Fruit fly (Drosophila melanogaster) whole organism, embryonic: ENCODE measurements around the gene spel1.

Experiments used
- Antp ChIP-seq: fragments of 200-800 bp; sonication (Bioruptor generic); optimal IDR thresholded peaks from 3 replicates; lab custom pipeline; 2016; ENCODE audit warnings: missing biosample characterization, missing genetic modification characterization
- CG12391 ChIP-seq: fragments of 200-800 bp; sonication (Bioruptor generic); optimal IDR thresholded peaks from 3 replicates; lab custom pipeline; 2018; ENCODE audit warnings: missing biosample characterization, mild to moderate bottlenecking, missing genetic modification characterization, moderate library complexity
- CG12659 ChIP-seq: fragments of 200-800 bp; sonication (Bioruptor generic); optimal IDR thresholded peaks from 3 replicates; lab custom pipeline; 2017; ENCODE audit warnings: mild to moderate bottlenecking, missing biosample characterization, missing genetic modification reagents, missing genetic modification characterization
- CG15011 ChIP-seq: fragments of 200-800 bp; sonication (Bioruptor generic); optimal IDR thresholded peaks from 3 replicates; lab custom pipeline; 2018; ENCODE audit warnings: missing biosample characterization, mild to moderate bottlenecking, missing genetic modification characterization
- CG17328 ChIP-seq: fragments of 200-800 bp; sonication (Bioruptor generic); IDR thresholded peaks from 2 replicates; pipeline ENCODE4 v1.3.6; 2022; ENCODE audit warnings: missing biosample characterization, missing genetic modification characterization
- CG18262 ChIP-seq: fragments of 200-800 bp; optimal IDR thresholded peaks from 3 replicates; lab custom pipeline; 2019; ENCODE audit warnings: missing biosample characterization, mild to moderate bottlenecking, missing genetic modification characterization, moderate library complexity
- CG1832 ChIP-seq: fragments of 200-800 bp; sonication (Bioruptor generic); optimal IDR thresholded peaks from 2 replicates; lab custom pipeline; 2017; ENCODE audit warnings: missing biosample characterization, mild to moderate bottlenecking, missing genetic modification characterization, inconsistent platforms
- CG2120 ChIP-seq: fragments of 200-800 bp; sonication (Bioruptor generic); optimal IDR thresholded peaks from 3 replicates; lab custom pipeline; 2016; ENCODE audit warnings: missing biosample characterization, missing genetic modification characterization
- CG31441 ChIP-seq: fragments of 200-800 bp; sonication (Bioruptor generic); IDR thresholded peaks from 2 replicates; pipeline ENCODE4 v1.3.6; 2022; ENCODE audit warnings: missing biosample characterization, missing genetic modification characterization
- CG33213 ChIP-seq: fragments of 200-800 bp; sonication (Bioruptor generic); optimal IDR thresholded peaks from 3 replicates; lab custom pipeline; 2016; ENCODE audit warnings: missing biosample characterization, missing genetic modification characterization
- CG3407 ChIP-seq: fragments of 200-800 bp; sonication (Bioruptor generic); optimal IDR thresholded peaks from 2 replicates; lab custom pipeline; 2018; ENCODE audit warnings: missing biosample characterization, mild to moderate bottlenecking, missing genetic modification characterization
- CG4617 ChIP-seq: fragments of 200-800 bp; sonication (Bioruptor generic); optimal IDR thresholded peaks from 3 replicates; lab custom pipeline; 2016; ENCODE audit warnings: missing biosample characterization, missing genetic modification characterization, borderline replicate concordance
- CG4820 ChIP-seq: fragments of 200-800 bp; sonication (Bioruptor generic); optimal IDR thresholded peaks from 3 replicates; lab custom pipeline; 2016; ENCODE audit warnings: missing biosample characterization, missing genetic modification characterization
- CG6254 ChIP-seq: fragments of 200-800 bp; sonication (Bioruptor generic); optimal IDR thresholded peaks from 3 replicates; lab custom pipeline; 2017; ENCODE audit warnings: mild to moderate bottlenecking, missing biosample characterization, missing genetic modification reagents, missing genetic modification characterization
- CG7839 ChIP-seq: fragments of 200-800 bp; sonication (Bioruptor generic); optimal IDR thresholded peaks from 3 replicates; lab custom pipeline; 2018; ENCODE audit warnings: missing biosample characterization, mild to moderate bottlenecking, missing genetic modification characterization, moderate library complexity
- CG8089 ChIP-seq: fragments of 200-800 bp; sonication (Bioruptor generic); optimal IDR thresholded peaks from 3 replicates; lab custom pipeline; 2016; ENCODE audit warnings: missing biosample characterization, missing genetic modification characterization
- CG8359 ChIP-seq: fragments of 200-800 bp; sonication (Bioruptor generic); optimal IDR thresholded peaks from 2 replicates; lab custom pipeline; 2017; ENCODE audit warnings: missing biosample characterization, mild to moderate bottlenecking, missing genetic modification characterization, borderline replicate concordance
- CG8765 ChIP-seq: fragments of 200-800 bp; sonication (Bioruptor generic); IDR thresholded peaks from 2 replicates; pipeline ENCODE4 v1.3.6; 2022; ENCODE audit warnings: missing biosample characterization, missing genetic modification characterization
- CG8924 ChIP-seq: fragments of 200-800 bp; optimal IDR thresholded peaks from 3 replicates; lab custom pipeline; 2019; ENCODE audit warnings: missing biosample characterization, mild to moderate bottlenecking, missing genetic modification characterization, moderate library complexity
- CG9215 ChIP-seq: fragments of 200-800 bp; sonication (Bioruptor generic); IDR thresholded peaks from 2 replicates; pipeline ENCODE4 v1.3.6; 2022; ENCODE audit warnings: missing biosample characterization, missing genetic modification characterization
- Dip3 ChIP-seq: fragments of 200-800 bp; sonication (Bioruptor generic); optimal IDR thresholded peaks from 3 replicates; lab custom pipeline; 2016; ENCODE audit warnings: missing biosample characterization, missing genetic modification characterization
- Dll ChIP-seq: fragments of 200-800 bp; sonication (Bioruptor generic); IDR thresholded peaks from 4 replicates; pipeline ENCODE4 v1.3.6; 2022; ENCODE audit warnings: missing biosample characterization, missing genetic modification characterization; ENCODE audit not compliant: partially characterized antibody
- Hmr ChIP-seq: fragments of 200-800 bp; sonication (Bioruptor generic); optimal IDR thresholded peaks from 3 replicates; lab custom pipeline; 2017; ENCODE audit warnings: mild to moderate bottlenecking, missing biosample characterization, missing genetic modification reagents, missing genetic modification characterization
- Lim3 ChIP-seq: fragments of 200-800 bp; sonication (Bioruptor generic); IDR thresholded peaks from 2 replicates; pipeline ENCODE4 v1.3.6; 2022; ENCODE audit warnings: missing biosample characterization, missing genetic modification characterization
- Lpt ChIP-seq: fragments of >200 bp; optimal IDR thresholded peaks from 2 replicates; lab custom pipeline; 2018; ENCODE audit warnings: missing biosample characterization, missing genetic modification characterization
- MTF-1 ChIP-seq: fragments of 200-800 bp; sonication (Bioruptor generic); optimal IDR thresholded peaks from 2 replicates; lab custom pipeline; 2018; ENCODE audit warnings: missing biosample characterization, mild to moderate bottlenecking, missing genetic modification characterization, borderline replicate concordance
- NFAT ChIP-seq: fragments of 200-800 bp; sonication (Bioruptor generic); IDR thresholded peaks from 2 replicates; pipeline ENCODE4 v1.3.6; 2022; ENCODE audit warnings: missing biosample characterization, missing genetic modification characterization
- Sox102F ChIP-seq: fragments of 200-800 bp; sonication (Bioruptor generic); optimal IDR thresholded peaks from 2 replicates; lab custom pipeline; 2018; ENCODE audit warnings: missing biosample characterization, mild to moderate bottlenecking, missing genetic modification characterization, moderate library complexity
- Trl ChIP-seq, 3 experiments: fragments of >200 bp in 2 of 3; fragments of 200-800 bp in 1 of 3; sonication (Bioruptor generic) in 1 of 3; optimal IDR thresholded peaks; 2 replicates in 1 of 3; 3 replicates in 2 of 3; lab custom pipeline; 2016 to 2017; ENCODE audit warnings: missing biosample characterization in 1 of 3, missing genetic modification characterization in 1 of 3
- btn ChIP-seq: fragments of 200-800 bp; sonication (Bioruptor generic); optimal IDR thresholded peaks from 2 replicates; lab custom pipeline; 2016; ENCODE audit warnings: missing biosample characterization, missing genetic modification characterization
- caup ChIP-seq: fragments of 200-800 bp; sonication (Bioruptor generic); optimal IDR thresholded peaks from 3 replicates; lab custom pipeline; 2017; ENCODE audit warnings: missing biosample characterization, mild to moderate bottlenecking, missing genetic modification characterization, moderate library complexity; ENCODE audit not compliant: severe bottlenecking
- corto ChIP-seq: fragments of 200-800 bp; sonication (Bioruptor generic); optimal IDR thresholded peaks from 2 replicates; lab custom pipeline; 2016; ENCODE audit warnings: missing biosample characterization, mild to moderate bottlenecking, missing genetic modification characterization, moderate library complexity
- crp ChIP-seq, 2 experiments: fragments of 200-800 bp; sonication (Bioruptor generic); optimal IDR thresholded peaks; 2 replicates in 1 of 2; 3 replicates in 1 of 2; lab custom pipeline; 2017; ENCODE audit warnings: missing biosample characterization in 2 of 2, missing genetic modification characterization in 2 of 2, mild to moderate bottlenecking in 1 of 2, moderate library complexity in 1 of 2
- cwo ChIP-seq: fragments of 200-800 bp; sonication (Bioruptor generic); optimal IDR thresholded peaks from 3 replicates; lab custom pipeline; 2017; ENCODE audit warnings: missing biosample characterization, missing genetic modification characterization, mild to moderate bottlenecking, moderate library complexity, missing genetic modification reagents
- da ChIP-seq: fragments of 200-800 bp; sonication (Bioruptor generic); optimal IDR thresholded peaks from 2 replicates; lab custom pipeline; 2016; ENCODE audit warnings: missing biosample characterization, missing genetic modification characterization
- dysf ChIP-seq: fragments of 200-800 bp; sonication (Bioruptor generic); IDR thresholded peaks from 3 replicates; pipeline ENCODE4 v1.3.6; 2022; ENCODE audit warnings: missing biosample characterization, missing genetic modification characterization
- emc ChIP-seq: fragments of 200-800 bp; sonication (Bioruptor generic); optimal IDR thresholded peaks from 2 replicates; lab custom pipeline; 2016; ENCODE audit warnings: missing biosample characterization, missing genetic modification characterization
- fd102C ChIP-seq: fragments of 200-800 bp; sonication (Bioruptor generic); optimal IDR thresholded peaks from 2 replicates; lab custom pipeline; 2018; ENCODE audit warnings: missing biosample characterization, mild to moderate bottlenecking, missing genetic modification characterization, moderate library complexity
- gt ChIP-seq: fragments of 200-800 bp; sonication (Bioruptor generic); IDR thresholded peaks from 2 replicates; pipeline ENCODE4 v1.3.6; 2022; ENCODE audit warnings: missing biosample characterization, missing genetic modification characterization
- hth ChIP-seq: fragments of >200 bp; optimal IDR thresholded peaks from 2 replicates; lab custom pipeline; 2017; ENCODE audit warnings: inconsistent platforms
- jing ChIP-seq: fragments of 200-800 bp; sonication (Bioruptor generic); optimal IDR thresholded peaks from 2 replicates; lab custom pipeline; 2018; ENCODE audit warnings: missing biosample characterization, mild to moderate bottlenecking, missing genetic modification characterization
- kay ChIP-seq: fragments of 200-800 bp; sonication (Bioruptor generic); optimal IDR thresholded peaks from 2 replicates; lab custom pipeline; 2016; ENCODE audit warnings: missing biosample characterization, missing genetic modification characterization
- pho ChIP-seq: fragments of 200-800 bp; sonication (Bioruptor generic); optimal IDR thresholded peaks from 2 replicates; lab custom pipeline; 2016; ENCODE audit warnings: missing biosample characterization, missing genetic modification characterization
- sens ChIP-seq: fragments of 200-800 bp; sonication (Bioruptor generic); peaks from one replicate; lab custom pipeline; 2016; ENCODE audit warnings: missing biosample characterization, missing genetic modification characterization
- so ChIP-seq: fragments of 200-800 bp; sonication (Bioruptor generic); IDR thresholded peaks from 3 replicates; pipeline ENCODE4 v1.3.6; 2022; ENCODE audit warnings: missing biosample characterization, missing genetic modification characterization
- tin ChIP-seq: fragments of 200-800 bp; sonication (Bioruptor generic); optimal IDR thresholded peaks from 3 replicates; lab custom pipeline; 2016; ENCODE audit warnings: missing biosample characterization, missing genetic modification characterization
- tll ChIP-seq, 2 experiments: fragments of 200-800 bp in 1 of 2; fragments of >200 bp in 1 of 2; sonication (Bioruptor generic) in 1 of 2; optimal IDR thresholded peaks; 2 replicates each; lab custom pipeline; 2017 to 2019; ENCODE audit warnings: missing biosample characterization in 2 of 2, missing genetic modification characterization in 2 of 2, mild to moderate bottlenecking in 1 of 2, moderate library complexity in 1 of 2
- vnd ChIP-seq: fragments of 200-800 bp; sonication (Bioruptor generic); IDR thresholded peaks from 3 replicates; pipeline ENCODE4 v1.3.6; 2022; ENCODE audit warnings: missing biosample characterization, missing genetic modification characterization; ENCODE audit not compliant: partially characterized antibody

Gene spel1

DNA sequence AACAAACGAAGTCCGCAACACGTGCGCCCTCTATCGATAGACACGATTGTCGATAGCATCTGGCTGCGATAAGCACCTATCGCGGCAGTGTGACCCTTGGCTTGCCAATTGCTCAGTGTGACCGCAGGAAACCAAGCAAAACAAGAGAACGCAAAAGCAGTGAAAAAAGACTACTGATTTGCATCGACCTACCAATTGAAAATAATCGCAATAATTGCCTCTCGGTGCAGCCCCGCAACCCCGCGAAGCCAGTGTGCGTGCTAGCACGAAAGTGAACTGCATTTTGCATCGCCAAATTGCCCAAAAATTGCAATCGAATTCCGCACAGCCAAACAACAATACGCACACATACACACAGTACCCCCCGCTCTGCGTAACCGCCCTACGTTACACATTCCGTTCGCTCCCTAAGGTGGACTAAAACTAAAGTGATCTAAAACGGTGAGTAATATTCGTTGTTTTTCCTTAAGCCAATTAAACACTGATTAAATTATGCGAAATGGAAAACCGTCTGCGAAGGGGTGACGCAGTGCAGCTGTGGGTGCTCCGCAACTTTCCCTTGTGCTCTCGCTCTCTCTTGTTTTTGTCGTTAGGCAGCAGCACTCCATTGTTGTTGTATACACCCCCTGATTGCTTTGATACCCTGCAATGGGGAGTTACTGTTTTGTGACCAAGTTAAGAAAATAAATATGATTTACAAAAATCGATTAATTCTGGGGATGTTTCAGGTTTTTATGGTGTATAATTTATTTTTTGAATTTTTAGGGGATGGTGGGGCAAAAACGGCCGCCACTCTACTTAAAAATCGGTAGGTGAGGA, 6.6 kb upstream of the spel1 start, which contains the start of gene Rab14 (continued):
- TF ChIP-seq CG8359 (GFP tag; lab: Kevin White, UChicago) (no peak), emc (GFP tag; lab: Kevin White, UChicago) (no peak), Trl (optimal IDR thresholded peaks at IDR 0.05; lab: Kevin White, UChicago) (peak in 1 of 2 experiments; percentile 66), Trl (GFP tag; optimal IDR thresholded peaks at IDR 0.05; lab: Kevin White, UChicago) (peak; percentile 72), CG18262 (tag; lab: Kevin White, UChicago) (peak; percentile 80), corto (GFP tag; lab: Kevin White, UChicago) (no peak), Antp (GFP tag; lab: Kevin White, UChicago) (peak; percentile 68), Lpt (GFP tag; lab: Kevin White, UChicago) (no peak), Dip3 (GFP tag; lab: Kevin White, UChicago) (peak; percentile 72), caup (GFP tag; lab: Kevin White, UChicago) (peak; percentile 65), NFAT (GFP tag; lab: Robert Waterston, UW) (peak; percentile 75), CG8924 (tag; lab: Kevin White, UChicago) (peak; percentile 88), crp (GFP tag; optimal IDR thresholded peaks at IDR 0.05; lab: Kevin White, UChicago) (peak in 1 of 2 experiments; percentile 61), Sox102F (GFP tag; lab: Kevin White, UChicago) (peak; percentile 88), CG12391 (tag; lab: Kevin White, UChicago) (peak; percentile 88), CG12659 (GFP tag; lab: Kevin White, UChicago) (peak; percentile 76), da (no peak), CG8089 (peak; percentile 57), CG2120 (peak; percentile 89), kay (peak; percentile 75), MTF-1 (GFP tag; lab: Kevin White, UChicago) (peak; percentile 67), CG6254 (peak; percentile 59), CG4617 (GFP tag; lab: Kevin White, UChicago) (peak; percentile 96), sens (GFP tag; lab: Kevin White, UChicago) (peak; percentile 89), gt (GFP tag; lab: Robert Waterston, UW) (no peak), tin (GFP tag; lab: Kevin White, UChicago) (peak; percentile 80), pho (GFP tag; lab: Kevin White, UChicago) (peak; percentile 70), CG1832 (GFP tag; lab: Kevin White, UChicago) (no peak), hth (no peak), fd102C (GFP tag; lab: Kevin White, UChicago) (no peak), so (GFP tag; lab: Robert Waterston, UW) (no peak), CG7839 (tag; lab: Kevin White, UChicago) (peak; percentile 81), CG31441 (GFP tag; lab: Robert Waterston, UW) (peak; percentile 70), btn (peak; percentile 5), CG17328 (GFP tag; lab: Robert Waterston, UW) (peak; percentile 86), tll (GFP tag; optimal IDR thresholded peaks at IDR 0.05; lab: Kevin White, UChicago) (no peak), Hmr (GFP tag; lab: Kevin White, UChicago) (peak; percentile 89), CG8765 (peak; percentile 35; the same call in 1 of the 2 replicates), CG3407 (GFP tag; lab: Kevin White, UChicago) (peak; percentile 75), CG9215 (peak; percentile 51; the same call in 1 of the 2 replicates), CG33213 (GFP tag; lab: Kevin White, UChicago) (peak; percentile 35), jing (GFP tag; lab: Kevin White, UChicago) (peak; percentile 32), cwo (GFP tag; lab: Kevin White, UChicago) (peak; percentile 79), dysf (peak; percentile 84), Lim3 (GFP tag; lab: Robert Waterston, UW) (no peak), vnd (GFP tag; lab: Robert Waterston, UW) (peak; percentile 84), CG15011 (GFP tag; lab: Kevin White, UChicago) (no peak), CG4820 (GFP tag; lab: Kevin White, UChicago) (peak; percentile 64), Dll (GFP tag; lab: Robert Waterston, UW) (peak; percentile 83)
